Fruit fly (Drosophila melanogaster) whole organism, wandering third instar larva: ENCODE measurements around the gene CG15544.

ENCODE experiments used
- Myc ChIP-seq: fragments of >200 bp; optimal IDR thresholded peaks from 2 replicates; lab custom pipeline; 2017
- tai ChIP-seq: sonication (Bioruptor generic); optimal IDR thresholded peaks from 2 replicates; lab custom pipeline; 2016; ENCODE audit warnings: missing biosample characterization, missing genetic modification characterization

dm6 chr3R:30820707-30821319, 6.8 kb upstream of the CG15544 start:
- TF ChIP-seq Myc (lab: Kevin White, UChicago) (no peak), tai (GFP tag; lab: Kevin White, UChicago) (no peak)
